Fruit fly (Drosophila melanogaster): Measurements from ENCODE around the gene Prx6a.
A peak's percentile ranks its signal among the peaks of the same experiment; 100 is the strongest.

The Prx6a gene

DNA sequence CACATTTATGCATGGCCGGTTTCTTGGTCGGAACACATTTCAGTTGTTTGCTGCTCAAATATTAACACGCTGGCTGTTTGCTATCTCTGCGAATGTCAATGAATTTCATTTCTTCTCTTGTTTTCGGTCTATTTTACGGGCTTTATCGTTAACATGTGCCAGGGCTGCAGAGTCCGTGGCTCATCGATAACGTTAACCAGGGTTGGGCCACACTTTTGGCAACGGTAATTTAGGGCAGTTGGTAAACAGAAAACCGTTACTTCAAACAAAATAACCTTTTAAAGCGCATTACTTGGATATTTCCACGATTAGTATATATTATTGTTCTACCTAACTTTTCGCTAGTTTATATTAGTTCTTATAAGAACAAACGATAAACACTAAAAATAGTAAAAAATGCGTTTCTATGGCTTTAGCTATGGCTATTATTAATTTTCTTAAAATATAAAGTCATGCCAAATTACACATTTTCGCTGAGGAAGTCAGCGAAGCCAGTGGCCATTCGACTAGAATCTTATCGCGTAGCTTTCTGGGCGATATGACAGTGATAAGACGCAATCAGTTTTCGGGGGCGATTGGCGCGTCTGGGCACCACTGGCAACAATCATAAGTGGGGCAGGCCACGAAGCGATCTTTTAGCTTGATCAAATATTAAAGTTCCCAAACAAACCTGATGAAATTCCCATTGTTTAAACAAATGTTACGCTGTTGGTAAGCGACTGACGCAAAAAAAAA, 5.1 kb upstream of the Prx6a start (continued):
- TF ChIP-seq pros (GFP tag; optimal IDR thresholded peaks at IDR 0.05) (no peak), sna (GFP tag; IDR thresholded peaks at IDR 0.05; ENCODE audit: partially characterized antibody) (no peak), MTF-1 (GFP tag; optimal IDR thresholded peaks at IDR 0.05; ENCODE audit: borderline replicate concordance) (peak; percentile 69), eyg (GFP tag; optimal IDR thresholded peaks at IDR 0.05) (no peak), D (optimal IDR thresholded peaks at IDR 0.05) (no peak), D (GFP tag; optimal IDR thresholded peaks at IDR 0.05) (no peak), NK7.1 (GFP tag; optimal IDR thresholded peaks at IDR 0.05) (no peak), CG7839 (tag; optimal IDR thresholded peaks at IDR 0.05) (peak; percentile 51), Dref (GFP tag; IDR thresholded peaks at IDR 0.05) (peak; percentile 53), CG9797 (GFP tag; optimal IDR thresholded peaks at IDR 0.05) (peak; percentile 17), lilli (GFP tag; optimal IDR thresholded peaks at IDR 0.05) (peak; percentile 92), exex (tag; optimal IDR thresholded peaks at IDR 0.05) (no peak), CG32532 (GFP tag; IDR thresholded peaks at IDR 0.05) (peak; percentile 36; the same call in 1 of the 2 replicates), jing (GFP tag; optimal IDR thresholded peaks at IDR 0.05) (no peak), ato (GFP tag; IDR thresholded peaks at IDR 0.05; ENCODE audit: partially characterized antibody) (no peak), rib (GFP tag; IDR thresholded peaks at IDR 0.05) (no peak), sug (tag; optimal IDR thresholded peaks at IDR 0.05) (peak; percentile 75), CHES-1-like (GFP tag; optimal IDR thresholded peaks at IDR 0.05) (peak; percentile 47), CG7745 (tag; optimal IDR thresholded peaks at IDR 0.05) (no peak), ewg (GFP tag; optimal IDR thresholded peaks at IDR 0.05) (no peak), Sox100B (GFP tag; optimal IDR thresholded peaks at IDR 0.05) (peak; percentile 17), Dek (tag; optimal IDR thresholded peaks at IDR 0.05) (peak; percentile 62), CG3407 (GFP tag; optimal IDR thresholded peaks at IDR 0.05) (peak; percentile 62), nerfin-1 (tag; optimal IDR thresholded peaks at IDR 0.05) (peak; percentile 2), CG12155 (GFP tag; optimal IDR thresholded peaks at IDR 0.05) (peak; percentile 33), Six4 (GFP tag; optimal IDR thresholded peaks at IDR 0.05) (peak; percentile 19), p53 (GFP tag; optimal IDR thresholded peaks at IDR 0.05) (no peak), CG7928 (GFP tag; optimal IDR thresholded peaks at IDR 0.05) (peak; percentile 96), Usf (GFP tag; optimal IDR thresholded peaks at IDR 0.05) (no peak), bowl (GFP tag; IDR thresholded peaks at IDR 0.05) (no peak), chn (GFP tag; optimal IDR thresholded peaks at IDR 0.05) (no peak), prd (optimal IDR thresholded peaks at IDR 0.05) (no peak), prd (GFP tag; IDR thresholded peaks at IDR 0.05) (peak; percentile 33; the same call in 1 of the 3 replicates), HmgZ (tag; optimal IDR thresholded peaks at IDR 0.05) (peak; percentile 13), CG9609 (GFP tag; optimal IDR thresholded peaks at IDR 0.05) (no peak), CoRest (tag; optimal IDR thresholded peaks at IDR 0.05) (peak; percentile 70), org-1 (GFP tag; optimal IDR thresholded peaks at IDR 0.05) (peak; percentile 48), Rfx (GFP tag; IDR thresholded peaks at IDR 0.05) (peak; percentile 67), CG11456 (GFP tag; IDR thresholded peaks at IDR 0.05) (no peak), CG13287 (GFP tag; IDR thresholded peaks at IDR 0.05; ENCODE audit: partially characterized antibody) (peak; percentile 38; the same call in 1 of the 2 replicates), schlank (tag; optimal IDR thresholded peaks at IDR 0.05) (peak; percentile 19), CG15073 (GFP tag; optimal IDR thresholded peaks at IDR 0.05) (no peak), Xbp1 (GFP tag; optimal IDR thresholded peaks at IDR 0.05) (peak; percentile 42), CG30403 (GFP tag; optimal IDR thresholded peaks at IDR 0.05) (peak; percentile 68), CG12769 (tag; optimal IDR thresholded peaks at IDR 0.05) (peak; percentile 63), CG10462 (GFP tag; optimal IDR thresholded peaks at IDR 0.05) (peak; percentile 78), CG7271 (tag; optimal IDR thresholded peaks at IDR 0.05) (no peak), Rx (GFP tag; IDR thresholded peaks at IDR 0.05) (no peak), CG9817 (tag; optimal IDR thresholded peaks at IDR 0.05) (no peak), Tbp (GFP tag; optimal IDR thresholded peaks at IDR 0.05) (no peak)
